Worm (Caenorhabditis elegans) whole organism, midembryonic: Measurements from ENCODE around the gene dhs-20.

ENCODE experiments used
- cog-1 ChIP-seq: sonication (generic microtip); optimal IDR thresholded peaks from 2 replicates; lab custom pipeline; 2016; ENCODE audit warnings: missing genetic modification characterization, missing compliant biosample characterization
- klf-2 ChIP-seq: fragments of 200-800 bp; sonication (Bioruptor generic); conservative IDR thresholded peaks from 2 replicates; pipeline ENCODE4 v1.3.6; 2022; ENCODE audit warnings: missing genetic modification reagents, missing genetic modification characterization, missing compliant biosample characterization
- med-1 ChIP-seq: sonication (generic microtip); optimal IDR thresholded peaks from 2 replicates; lab custom pipeline; 2017; ENCODE audit warnings: missing genetic modification characterization, mild to moderate bottlenecking, missing compliant biosample characterization, antibody characterized with exemption, missing genetic modification reagents; ENCODE audit not compliant: insufficient read depth
- ref-1 ChIP-seq: fragments of 200-800 bp; sonication (Bioruptor generic); conservative IDR thresholded peaks from 2 replicates; pipeline ENCODE4 v1.3.6; 2022; ENCODE audit warnings: missing genetic modification reagents, missing genetic modification characterization, missing compliant biosample characterization
- tab-1 ChIP-seq: fragments of 200-800 bp; sonication (Bioruptor generic); IDR thresholded peaks from 2 replicates; pipeline ENCODE4 v1.3.6; 2022; ENCODE audit warnings: missing genetic modification characterization, missing compliant biosample characterization
- ztf-23 ChIP-seq: fragments of 200-800 bp; sonication (Bioruptor generic); IDR thresholded peaks from 2 replicates; pipeline ENCODE4 v1.3.6; 2022; ENCODE audit warnings: missing genetic modification reagents, missing genetic modification characterization, missing compliant biosample characterization
- ztf-29 ChIP-seq: fragments of 200-800 bp; sonication (Bioruptor generic); IDR thresholded peaks from 2 replicates; pipeline ENCODE4 v1.3.6; 2022; ENCODE audit warnings: missing genetic modification reagents, missing genetic modification characterization, missing compliant biosample characterization

- TF ChIP-seq ref-1: no peak
- TF ChIP-seq cog-1 (tag; lab: Kevin White, UChicago): no peak
- TF ChIP-seq klf-2 (GFP tag; lab: Robert Waterston, UW): no peak
- TF ChIP-seq med-1 (GFP tag; lab: Kevin White, UChicago): no peak
- no peak for TF ChIP-seq ztf-29 (GFP tag; lab: Robert Waterston, UW)
- TF ChIP-seq tab-1: no peak
- TF ChIP-seq ztf-23: no peak
Observed at ce11 chrV:11637191-11637590, 32.8 kb upstream of the dhs-20 start, which contains the start of gene sipa-1.
